Worm (Caenorhabditis elegans) whole organism, late embryonic: ENCODE measurements around the gene pcm-1.

ENCODE experiments used
- C08G9.2 ChIP-seq: sonication (generic microtip); optimal IDR thresholded peaks from 2 replicates; lab custom pipeline; 2016; ENCODE audit warnings: mild to moderate bottlenecking, missing genetic modification characterization, moderate library complexity, missing compliant biosample characterization
- ahr-1 ChIP-seq: sonication (generic microtip); optimal IDR thresholded peaks from 2 replicates; lab custom pipeline; 2016; ENCODE audit warnings: missing genetic modification characterization, missing compliant biosample characterization
- ama-1 ChIP-seq: fragments of 150-350 bp; optimal IDR thresholded peaks from 2 replicates; lab custom pipeline; 2014
- ceh-14 ChIP-seq: sonication (generic microtip); optimal IDR thresholded peaks from 2 replicates; lab custom pipeline; 2016; ENCODE audit warnings: missing genotype, missing genetic modification characterization, missing compliant biosample characterization
- ceh-18 ChIP-seq: sonication (generic microtip); optimal IDR thresholded peaks from 2 replicates; lab custom pipeline; 2016; ENCODE audit warnings: missing genetic modification characterization, missing compliant biosample characterization
- ceh-2 ChIP-seq: sonication (generic microtip); optimal IDR thresholded peaks from 2 replicates; lab custom pipeline; 2016; ENCODE audit warnings: missing genotype, missing genetic modification characterization, missing compliant biosample characterization
- ceh-22 ChIP-seq: sonication (generic microtip); optimal IDR thresholded peaks from 2 replicates; lab custom pipeline; 2017; ENCODE audit warnings: missing biosample characterization, missing genetic modification characterization
- ceh-24 ChIP-seq: sonication (generic microtip); optimal IDR thresholded peaks from 2 replicates; lab custom pipeline; 2016; ENCODE audit warnings: mild to moderate bottlenecking, missing genetic modification characterization, missing compliant biosample characterization
- ceh-30 ChIP-seq: fragments of 150-350 bp; optimal IDR thresholded peaks from 2 replicates; lab custom pipeline; 2014; ENCODE audit warnings: missing biosample characterization, missing genetic modification characterization
- ceh-31 ChIP-seq: sonication (generic microtip); optimal IDR thresholded peaks from 2 replicates; lab custom pipeline; 2016; ENCODE audit warnings: missing genetic modification characterization, missing compliant biosample characterization
- ceh-45 ChIP-seq: fragments of 200-800 bp; sonication (Bioruptor generic); IDR thresholded peaks from 2 replicates; pipeline ENCODE4 v1.3.6; 2022; ENCODE audit warnings: missing genetic modification reagents, missing genetic modification characterization, missing compliant biosample characterization
- ceh-6 ChIP-seq: fragments of 200-800 bp; sonication (Bioruptor generic); optimal IDR thresholded peaks from 2 replicates; lab custom pipeline; 2018; ENCODE audit warnings: mild to moderate bottlenecking, missing genetic modification characterization, missing compliant biosample characterization
- ceh-9 ChIP-seq: sonication (generic microtip); optimal IDR thresholded peaks from 2 replicates; lab custom pipeline; 2016; ENCODE audit warnings: mild to moderate bottlenecking, missing genetic modification characterization, inconsistent platforms, missing compliant biosample characterization
- che-1 ChIP-seq: sonication (generic microtip); optimal IDR thresholded peaks from 2 replicates; lab custom pipeline; 2016; ENCODE audit warnings: mild to moderate bottlenecking, missing genetic modification characterization, missing compliant biosample characterization
- elt-2 ChIP-seq: sonication (generic microtip); optimal IDR thresholded peaks from 2 replicates; lab custom pipeline; 2016; ENCODE audit warnings: missing genetic modification reagents, missing genetic modification characterization, missing compliant biosample characterization
- ets-4 ChIP-seq: sonication (generic microtip); optimal IDR thresholded peaks from 2 replicates; lab custom pipeline; 2016; ENCODE audit warnings: missing genetic modification characterization, missing compliant biosample characterization
- eyg-1 ChIP-seq: sonication (generic microtip); optimal IDR thresholded peaks from 2 replicates; lab custom pipeline; 2016; ENCODE audit warnings: missing genotype, missing genetic modification characterization, missing compliant biosample characterization
- fkh-10 ChIP-seq: fragments of 150-350 bp; optimal IDR thresholded peaks from 2 replicates; lab custom pipeline; 2014; ENCODE audit warnings: missing biosample characterization, missing genetic modification reagents, missing genetic modification characterization
- fkh-6 ChIP-seq: sonication (generic microtip); optimal IDR thresholded peaks from 2 replicates; lab custom pipeline; 2016; ENCODE audit warnings: missing genetic modification characterization, missing compliant biosample characterization
- gmeb-2 ChIP-seq: sonication (generic microtip); optimal IDR thresholded peaks from 2 replicates; lab custom pipeline; 2016; ENCODE audit warnings: missing genetic modification characterization, inconsistent platforms, missing compliant biosample characterization
- hlh-8 ChIP-seq: sonication (generic microtip); optimal IDR thresholded peaks from 2 replicates; lab custom pipeline; 2016; ENCODE audit warnings: missing genotype, missing genetic modification characterization, missing compliant biosample characterization
- lim-6 ChIP-seq: sonication (generic microtip); optimal IDR thresholded peaks from 2 replicates; lab custom pipeline; 2016; ENCODE audit warnings: missing genetic modification characterization, missing compliant biosample characterization
- nfya-1 ChIP-seq: sonication (generic microtip); optimal IDR thresholded peaks from 2 replicates; lab custom pipeline; 2017; ENCODE audit warnings: missing genetic modification characterization, mild to moderate bottlenecking, missing compliant biosample characterization, antibody characterized with exemption, moderate library complexity
- nhr-232 ChIP-seq: sonication (generic microtip); optimal IDR thresholded peaks from 2 replicates; lab custom pipeline; 2016; ENCODE audit warnings: missing genetic modification characterization, missing compliant biosample characterization
- npax-4 ChIP-seq: sonication (generic microtip); optimal IDR thresholded peaks from 2 replicates; lab custom pipeline; 2016; ENCODE audit warnings: missing genetic modification characterization, missing compliant biosample characterization
- odd-2 ChIP-seq: sonication (generic microtip); optimal IDR thresholded peaks from 2 replicates; lab custom pipeline; 2017; ENCODE audit warnings: antibody characterized with exemption, mild to moderate bottlenecking, missing genetic modification characterization, missing compliant biosample characterization
- pag-3 ChIP-seq: sonication (generic microtip); optimal IDR thresholded peaks from 2 replicates; lab custom pipeline; 2016; ENCODE audit warnings: missing compliant biosample characterization, missing genetic modification characterization, borderline replicate concordance
- pat-9 ChIP-seq: fragments of 200-800 bp; sonication (Bioruptor generic); optimal IDR thresholded peaks from 2 replicates; lab custom pipeline; 2018; ENCODE audit warnings: mild to moderate bottlenecking, missing genetic modification characterization, moderate library complexity, missing compliant biosample characterization
- pros-1 ChIP-seq: fragments of 150-350 bp; optimal IDR thresholded peaks from 2 replicates; lab custom pipeline; 2014; ENCODE audit warnings: missing biosample characterization, missing genetic modification reagents, missing genetic modification characterization
- rnt-1 ChIP-seq: sonication (generic microtip); optimal IDR thresholded peaks from 2 replicates; lab custom pipeline; 2016; ENCODE audit warnings: missing genetic modification characterization, missing compliant biosample characterization
- sdc-2 ChIP-seq: sonication (generic microtip); optimal IDR thresholded peaks from 2 replicates; lab custom pipeline; 2016; ENCODE audit warnings: missing genotype, missing genetic modification characterization, missing compliant biosample characterization
- sox-2 ChIP-seq: fragments of 200-800 bp; sonication (Bioruptor generic); IDR thresholded peaks from 2 replicates; pipeline ENCODE4 v1.3.6; 2022; ENCODE audit warnings: missing genetic modification reagents, missing genetic modification characterization, missing compliant biosample characterization
- tbx-7 ChIP-seq: sonication (generic microtip); optimal IDR thresholded peaks from 2 replicates; lab custom pipeline; 2016; ENCODE audit warnings: missing genotype, missing genetic modification characterization, missing compliant biosample characterization
- ttx-3 ChIP-seq: sonication (generic microtip); optimal IDR thresholded peaks from 2 replicates; lab custom pipeline; 2016; ENCODE audit warnings: missing genetic modification reagents, missing genetic modification characterization, missing compliant biosample characterization
- unc-42 ChIP-seq: sonication (generic microtip); optimal IDR thresholded peaks from 2 replicates; lab custom pipeline; 2016; ENCODE audit warnings: missing genotype, missing genetic modification characterization, missing compliant biosample characterization
- unc-55 ChIP-seq: sonication (generic microtip); optimal IDR thresholded peaks from 2 replicates; lab custom pipeline; 2017; ENCODE audit warnings: missing biosample characterization, missing genetic modification reagents, missing genetic modification characterization

Gene pcm-1

DNA sequence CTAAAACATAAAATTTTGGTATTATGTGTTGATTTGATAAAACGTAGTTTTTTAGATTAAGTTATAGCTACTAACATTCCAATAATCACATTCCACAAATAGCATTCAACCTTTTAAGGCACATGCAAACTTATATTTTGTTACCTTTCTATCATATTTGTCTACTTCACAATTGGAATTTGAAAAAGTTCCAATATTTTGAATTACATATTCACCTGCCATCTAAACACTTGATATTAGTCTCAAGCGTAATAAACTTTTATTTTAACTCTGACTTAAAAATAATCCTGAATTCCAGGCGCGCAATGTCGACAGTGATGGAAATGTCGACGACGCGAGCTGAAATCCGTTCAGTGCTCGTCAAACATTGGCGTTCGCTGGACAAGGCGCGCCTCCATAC, 12.0 kb upstream of the pcm-1 start, which contains the start of gene acy-2:
acy-2 (plus strand) TSS at position 301 of the 400 bp plus-strand sequence.
- TF ChIP-seq unc-55 (no peak), nfya-1 (tag; lab: Kevin White, UChicago) (no peak), C08G9.2 (tag; lab: Kevin White, UChicago) (no peak)

- TF ChIP-seq gmeb-2 (tag; lab: Kevin White, UChicago) = no peak
- TF ChIP-seq eyg-1 (tag; lab: Kevin White, UChicago) = no peak
- TF ChIP-seq pat-9 (tag; lab: Kevin White, UChicago) = no peak
- TF ChIP-seq odd-2 = no peak
- no peak for TF ChIP-seq pros-1 (tag; lab: Kevin White, UChicago)
- TF ChIP-seq nfya-1 (tag; lab: Kevin White, UChicago) = no peak
- no peak for TF ChIP-seq ceh-6 (GFP tag; lab: Kevin White, UChicago)
- TF ChIP-seq ahr-1 (tag; lab: Kevin White, UChicago) = no peak
Measured at ce11 chrV:5973713-5974112, 10.0 kb upstream of the pcm-1 start.

DNA sequence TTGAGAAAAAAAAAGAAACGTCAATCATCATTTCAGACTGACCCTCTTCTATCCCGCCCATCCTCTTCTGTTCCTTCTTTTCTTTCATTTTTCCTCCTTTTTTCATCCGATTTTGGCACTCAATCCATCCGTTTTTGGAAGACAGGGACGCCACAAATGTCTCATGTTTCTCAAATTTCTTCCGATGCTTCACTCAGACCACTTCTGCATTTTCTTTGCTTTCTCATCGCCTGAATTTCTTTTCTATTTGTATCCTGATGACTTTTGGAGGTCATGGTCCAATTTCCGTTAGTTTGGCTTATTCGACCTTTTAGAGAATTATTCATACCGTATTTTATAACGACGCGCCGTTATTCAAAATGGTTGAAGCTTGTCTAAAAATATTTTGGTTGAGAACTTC, 8.9 kb upstream of the pcm-1 start:
- TF ChIP-seq ceh-2 (tag; lab: Kevin White, UChicago) = no peak
- TF ChIP-seq ceh-45 (GFP tag; lab: Robert Waterston, UW) = no peak
- TF ChIP-seq pag-3 (tag; lab: Kevin White, UChicago) = no peak
- no peak for TF ChIP-seq ceh-24 (tag; lab: Kevin White, UChicago)
- TF ChIP-seq ceh-30 = no peak
- TF ChIP-seq tbx-7 = no peak
- TF ChIP-seq ceh-18 (tag; lab: Kevin White, UChicago) = no peak
- TF ChIP-seq che-1 (tag; lab: Kevin White, UChicago) = no peak
- TF ChIP-seq fkh-6 = no peak
- TF ChIP-seq fkh-10 (GFP tag; lab: Kevin White, UChicago) = no peak
- no peak for TF ChIP-seq sdc-2 (tag; lab: Kevin White, UChicago)
- TF ChIP-seq ttx-3 (tag; lab: Kevin White, UChicago) = no peak

DNA sequence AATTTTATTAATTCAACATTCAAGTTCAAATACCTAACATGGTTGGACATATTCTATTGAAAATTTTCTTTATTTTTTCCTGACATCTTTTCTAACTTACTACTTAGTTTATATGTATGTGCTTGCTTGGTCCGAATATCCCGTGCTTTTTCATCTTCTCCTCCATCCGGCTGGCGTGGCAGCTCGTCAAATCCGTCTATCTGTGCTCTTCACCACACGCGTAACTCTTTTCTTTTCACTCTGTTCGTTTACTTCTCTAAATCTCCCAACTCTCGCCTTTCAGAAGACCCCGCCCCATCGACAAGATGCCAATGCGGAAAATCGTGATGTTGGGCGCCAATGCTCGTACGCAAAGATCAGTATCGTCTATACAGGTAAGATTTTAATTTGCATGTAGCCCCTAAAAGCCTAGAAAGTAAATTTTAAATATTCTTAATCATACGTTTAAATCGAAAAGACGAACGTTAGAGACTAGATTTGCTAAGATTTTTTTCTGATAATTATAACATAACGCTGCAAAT, 1.0 kb upstream of the pcm-1 start:
- TF ChIP-seq pag-3 (tag; lab: Kevin White, UChicago) (no peak), ttx-3 (tag; lab: Kevin White, UChicago) (no peak), ceh-18 (tag; lab: Kevin White, UChicago) (peak; percentile 8), ceh-9 (tag; lab: Kevin White, UChicago) (no peak), hlh-8 (tag; lab: Kevin White, UChicago) (no peak), rnt-1 (tag; lab: Kevin White, UChicago) (no peak), unc-42 (tag; lab: Kevin White, UChicago) (peak; percentile 32), sox-2 (GFP tag; lab: Robert Waterston, UW) (no peak), ceh-14 (no peak), lim-6 (tag; lab: Kevin White, UChicago) (no peak), ama-1 (no peak), unc-55 (peak; percentile 43), ceh-30 (no peak)
- TF ChIP-seq, all 69 proteins: peak for 3

DNA sequence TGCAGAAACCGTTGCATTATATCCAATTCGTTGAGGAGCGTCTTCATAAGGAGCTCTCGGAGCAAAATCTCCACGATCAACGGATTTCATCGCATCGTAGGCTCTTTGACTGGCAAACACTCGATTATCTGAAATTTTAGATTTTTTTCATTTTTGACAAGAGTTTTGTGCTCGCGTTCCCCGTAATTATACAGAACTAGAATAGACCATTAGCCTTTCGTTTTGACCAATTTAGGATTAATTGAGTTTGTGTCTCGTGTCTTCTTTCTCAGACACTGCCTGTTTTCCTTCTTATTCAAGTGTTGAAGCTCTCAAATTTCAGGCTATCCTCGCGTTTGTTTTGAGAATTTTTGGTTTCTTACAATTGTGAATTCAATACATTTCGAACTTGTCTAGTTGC, 590 bp downstream of the pcm-1 start:
- no peak for TF ChIP-seq ceh-22 (tag; lab: Kevin White, UChicago)
- no peak for TF ChIP-seq fkh-10 (GFP tag; lab: Kevin White, UChicago)
- TF ChIP-seq unc-42 (tag; lab: Kevin White, UChicago) = peak; percentile 59

ce11 chrV:5961516-5961915, 2.2 kb downstream of the pcm-1 start, which contains the start of gene mcp-1:
Gene mcp-1 (plus strand): TSS chrV:5961807.
- TF ChIP-seq ceh-9 (tag; lab: Kevin White, UChicago) = no peak
- TF ChIP-seq ama-1 = no peak
- TF ChIP-seq unc-42 (tag; lab: Kevin White, UChicago) = peak; percentile 85
- no peak for TF ChIP-seq npax-4 (tag; lab: Kevin White, UChicago)
- no peak for TF ChIP-seq elt-2 (tag; lab: Kevin White, UChicago)
- TF ChIP-seq ets-4 (tag; lab: Kevin White, UChicago) = no peak
- no peak for TF ChIP-seq nhr-232 (tag; lab: Kevin White, UChicago)
- no peak for TF ChIP-seq ceh-31 (tag; lab: Kevin White, UChicago)
- TF ChIP-seq, all 69 proteins: peak for 1
